Fruit fly (Drosophila melanogaster) whole organism, embryonic: ENCODE measurements around the gene CG5687.

ENCODE experiments used
- Adf1 ChIP-seq: fragments of 200-800 bp; sonication (Bioruptor generic); IDR thresholded peaks from 2 replicates; pipeline ENCODE4 v1.3.6; 2022; ENCODE audit warnings: missing biosample characterization, missing genetic modification characterization
- Bdp1 ChIP-seq: fragments of 200-800 bp; sonication (Bioruptor generic); optimal IDR thresholded peaks from 3 replicates; lab custom pipeline; 2016; ENCODE audit warnings: missing biosample characterization, missing genetic modification characterization
- CG10543 ChIP-seq: fragments of 200-800 bp; sonication (Bioruptor generic); optimal IDR thresholded peaks from 3 replicates; lab custom pipeline; 2017; ENCODE audit warnings: missing biosample characterization, mild to moderate bottlenecking, missing genetic modification characterization, moderate library complexity
- CG11456 ChIP-seq: fragments of 200-800 bp; sonication (Bioruptor generic); IDR thresholded peaks from 3 replicates; pipeline ENCODE4 v1.3.6; 2022; ENCODE audit warnings: missing biosample characterization, missing genetic modification characterization
- CG12391 ChIP-seq: fragments of 200-800 bp; sonication (Bioruptor generic); optimal IDR thresholded peaks from 3 replicates; lab custom pipeline; 2018; ENCODE audit warnings: missing biosample characterization, mild to moderate bottlenecking, missing genetic modification characterization, moderate library complexity
- CG14014 ChIP-seq: fragments of 200-800 bp; sonication (Bioruptor generic); IDR thresholded peaks from 2 replicates; pipeline ENCODE4 v1.3.6; 2022; ENCODE audit warnings: missing biosample characterization, missing genetic modification characterization
- CG15514 ChIP-seq: fragments of 200-800 bp; sonication (Bioruptor generic); optimal IDR thresholded peaks from 3 replicates; lab custom pipeline; 2017; ENCODE audit warnings: missing biosample characterization, missing genetic modification characterization, mild to moderate bottlenecking, moderate library complexity, missing genetic modification reagents
- CG17186 ChIP-seq: fragments of 200-800 bp; sonication (Bioruptor generic); optimal IDR thresholded peaks from 3 replicates; lab custom pipeline; 2017; ENCODE audit warnings: missing biosample characterization, missing genetic modification reagents, missing genetic modification characterization
- CG17385 ChIP-seq: fragments of 200-800 bp; sonication (Bioruptor generic); optimal IDR thresholded peaks from 3 replicates; lab custom pipeline; 2018; ENCODE audit warnings: missing biosample characterization, mild to moderate bottlenecking, missing genetic modification characterization
- CG18619 ChIP-seq: fragments of 200-800 bp; sonication (Bioruptor generic); optimal IDR thresholded peaks from 3 replicates; lab custom pipeline; 2017; ENCODE audit warnings: missing biosample characterization, mild to moderate bottlenecking, missing genetic modification characterization
- CG4360 ChIP-seq: fragments of 200-800 bp; sonication (Bioruptor generic); IDR thresholded peaks from 2 replicates; pipeline ENCODE4 v1.3.6; 2022; ENCODE audit warnings: missing biosample characterization, missing genetic modification characterization
- CG4404 ChIP-seq: fragments of 200-800 bp; sonication (Bioruptor generic); IDR thresholded peaks from 2 replicates; pipeline ENCODE4 v1.3.6; 2022; ENCODE audit warnings: missing biosample characterization, missing genetic modification characterization
- CG4730 ChIP-seq: fragments of 200-800 bp; sonication (Bioruptor generic); IDR thresholded peaks from 2 replicates; pipeline ENCODE4 v1.3.6; 2022; ENCODE audit warnings: missing biosample characterization, missing genetic modification characterization
- CG6175 ChIP-seq: fragments of 200-800 bp; sonication (Bioruptor generic); IDR thresholded peaks from 3 replicates; pipeline ENCODE4 v1.3.6; 2022; ENCODE audit warnings: missing biosample characterization, missing genetic modification characterization
- CG6854 ChIP-seq: fragments of 200-800 bp; sonication (Bioruptor generic); optimal IDR thresholded peaks from 3 replicates; lab custom pipeline; 2017; ENCODE audit warnings: missing biosample characterization, mild to moderate bottlenecking, missing genetic modification characterization
- CrebB ChIP-seq: fragments of 200-800 bp; sonication (Bioruptor generic); optimal IDR thresholded peaks from 3 replicates; lab custom pipeline; 2018; ENCODE audit warnings: missing biosample characterization, mild to moderate bottlenecking, missing genetic modification characterization
- NFAT ChIP-seq: fragments of 200-800 bp; sonication (Bioruptor generic); IDR thresholded peaks from 2 replicates; pipeline ENCODE4 v1.3.6; 2022; ENCODE audit warnings: missing biosample characterization, missing genetic modification characterization
- NK7.1 ChIP-seq: fragments of 200-800 bp; sonication (Bioruptor generic); optimal IDR thresholded peaks from 3 replicates; lab custom pipeline; 2016; ENCODE audit warnings: missing biosample characterization, missing genetic modification characterization
- NfI ChIP-seq: fragments of 200-800 bp; sonication (Bioruptor generic); optimal IDR thresholded peaks from 3 replicates; lab custom pipeline; 2018; ENCODE audit warnings: missing biosample characterization, mild to moderate bottlenecking, missing genetic modification characterization, moderate library complexity
- ac ChIP-seq: fragments of 200-800 bp; sonication (Bioruptor generic); optimal IDR thresholded peaks from 3 replicates; lab custom pipeline; 2017; ENCODE audit warnings: missing biosample characterization, mild to moderate bottlenecking, missing genetic modification characterization
- caup ChIP-seq: fragments of 200-800 bp; sonication (Bioruptor generic); optimal IDR thresholded peaks from 3 replicates; lab custom pipeline; 2017; ENCODE audit warnings: missing biosample characterization, mild to moderate bottlenecking, missing genetic modification characterization, moderate library complexity; ENCODE audit not compliant: severe bottlenecking
- emc ChIP-seq: fragments of 200-800 bp; sonication (Bioruptor generic); optimal IDR thresholded peaks from 2 replicates; lab custom pipeline; 2016; ENCODE audit warnings: missing biosample characterization, missing genetic modification characterization
- h ChIP-seq: fragments of >200 bp; optimal IDR thresholded peaks from 2 replicates; lab custom pipeline; 2017
- kay ChIP-seq: fragments of 200-800 bp; sonication (Bioruptor generic); optimal IDR thresholded peaks from 2 replicates; lab custom pipeline; 2016; ENCODE audit warnings: missing biosample characterization, missing genetic modification characterization
- pros ChIP-seq: fragments of 200-800 bp; sonication (Bioruptor generic); optimal IDR thresholded peaks from 3 replicates; lab custom pipeline; 2019; ENCODE audit warnings: missing biosample characterization, mild to moderate bottlenecking, missing genetic modification characterization, moderate library complexity
- ro ChIP-seq: fragments of 200-800 bp; sonication (Bioruptor generic); IDR thresholded peaks from 2 replicates; pipeline ENCODE4 v1.3.6; 2022; ENCODE audit warnings: missing biosample characterization, missing genetic modification characterization
- ssp ChIP-seq: fragments of 200-800 bp; sonication (Bioruptor generic); IDR thresholded peaks from 2 replicates; pipeline ENCODE4 v1.3.6; 2022; ENCODE audit warnings: missing biosample characterization, missing genetic modification characterization
- tio ChIP-seq: fragments of 200-800 bp; sonication (Bioruptor generic); optimal IDR thresholded peaks from 2 replicates; lab custom pipeline; 2017; ENCODE audit warnings: missing biosample characterization, missing genetic modification characterization, inconsistent platforms
- twi ChIP-seq: fragments of 200-800 bp; optimal IDR thresholded peaks from 2 replicates; lab custom pipeline; 2019; ENCODE audit warnings: missing biosample characterization, mild to moderate bottlenecking, missing genetic modification characterization, moderate library complexity
- zen2 ChIP-seq: fragments of 200-800 bp; sonication (Bioruptor generic); IDR thresholded peaks from 3 replicates; pipeline ENCODE4 v1.3.6; 2022; ENCODE audit warnings: missing biosample characterization, missing genetic modification characterization; ENCODE audit not compliant: partially characterized antibody

CG5687 gene

dm6 chr3L:1884652-1885051 is 54.3 kb downstream of the CG5687 start, which contains the start of gene Aprt (continued):
- no peak for TF ChIP-seq caup (GFP tag; lab: Kevin White, UChicago)
- TF ChIP-seq NK7.1 (GFP tag; lab: Kevin White, UChicago): no peak
- no peak for TF ChIP-seq tio (GFP tag; lab: Kevin White, UChicago)
- no peak for TF ChIP-seq CG14014 (GFP tag; lab: Robert Waterston, UW)
- no peak for TF ChIP-seq CG6854 (GFP tag; lab: Kevin White, UChicago)
- peak; percentile 71 for TF ChIP-seq CG15514 (GFP tag; lab: Kevin White, UChicago)
- no peak for TF ChIP-seq CG4404 (GFP tag; lab: Robert Waterston, UW)
- TF ChIP-seq CG4730 (GFP tag; lab: Robert Waterston, UW): no peak
- TF ChIP-seq ac (GFP tag; lab: Kevin White, UChicago): no peak
- TF ChIP-seq NfI: no peak
- TF ChIP-seq zen2 (GFP tag; lab: Robert Waterston, UW): peak; percentile 76
- no peak for TF ChIP-seq twi (tag; lab: Kevin White, UChicago)
- no peak for TF ChIP-seq ro (GFP tag; lab: Robert Waterston, UW)
- TF ChIP-seq Bdp1: no peak
- no peak for TF ChIP-seq emc (GFP tag; lab: Kevin White, UChicago)
- no peak for TF ChIP-seq kay (GFP tag; lab: Kevin White, UChicago)
- TF ChIP-seq CG12391 (tag; lab: Kevin White, UChicago): no peak
- no peak for TF ChIP-seq CG6175 (GFP tag; lab: Robert Waterston, UW)
- TF ChIP-seq CG4360: no peak
- TF ChIP-seq CG11456 (GFP tag; lab: Robert Waterston, UW): no peak
- no peak for TF ChIP-seq NFAT (GFP tag; lab: Robert Waterston, UW)
- TF ChIP-seq CG17385 (GFP tag; lab: Kevin White, UChicago): no peak
- TF ChIP-seq CrebB (tag; lab: Kevin White, UChicago): peak; percentile 32
- TF ChIP-seq ssp: no peak
- TF ChIP-seq Adf1 (GFP tag; lab: Robert Waterston, UW): no peak
- TF ChIP-seq pros (GFP tag; lab: Kevin White, UChicago): no peak
- no peak for TF ChIP-seq h (lab: Kevin White, UChicago)
- TF ChIP-seq CG18619: no peak
- no peak for TF ChIP-seq CG10543 (GFP tag; lab: Kevin White, UChicago)
- TF ChIP-seq CG17186: peak; percentile 40
- TF ChIP-seq, all 482 proteins: peak for 70
